Worm (Caenorhabditis elegans): ENCODE measurements around the gene enri-2.
"Not testable (repeated sequence)": the region's sequence is repeated elsewhere in the genome, so short reads cannot be mapped to it uniquely, and the experiment has no call there.

DNA sequence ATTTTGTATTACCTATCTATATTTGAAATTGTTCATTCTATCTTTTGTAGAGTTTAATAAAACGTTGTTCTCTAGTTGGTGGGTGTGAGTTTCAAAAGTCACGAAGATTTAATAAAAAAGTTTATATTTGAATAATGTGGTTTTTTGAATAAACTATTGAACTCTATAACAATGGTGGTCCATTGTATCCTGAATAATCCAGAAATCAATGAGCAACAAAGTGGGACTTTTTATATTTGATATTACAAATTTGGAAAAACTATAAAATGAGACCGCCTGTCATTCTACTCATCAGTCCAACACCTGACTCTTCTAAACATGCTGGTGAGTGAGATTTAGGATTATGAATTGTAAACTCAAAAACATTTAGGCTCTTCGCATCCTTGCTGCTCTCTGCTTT is 17.2 kb upstream of the enri-2 start, which contains the start of gene nspc-19:
- not testable (repeated sequence) for TF ChIP-seq pha-4 (tag; optimal IDR thresholded peaks at IDR 0.05); ztf-11 (tag; optimal IDR thresholded peaks at IDR 0.05); elt-3 (tag; optimal IDR thresholded peaks at IDR 0.05); mep-1 (tag; optimal IDR thresholded peaks at IDR 0.05); unc-62 (GFP tag; optimal IDR thresholded peaks at IDR 0.05); zip-8 (tag; optimal IDR thresholded peaks at IDR 0.05); lin-13 (tag; optimal IDR thresholded peaks at IDR 0.05); sptf-1 (tag; optimal IDR thresholded peaks at IDR 0.05); nhr-237 (tag; optimal IDR thresholded peaks at IDR 0.05)

All from whole organism, mixed stage, embryonic.